Worm (Caenorhabditis elegans): ENCODE measurements around the gene Y38E10A.22.

Y38E10A.22 gene

DNA sequence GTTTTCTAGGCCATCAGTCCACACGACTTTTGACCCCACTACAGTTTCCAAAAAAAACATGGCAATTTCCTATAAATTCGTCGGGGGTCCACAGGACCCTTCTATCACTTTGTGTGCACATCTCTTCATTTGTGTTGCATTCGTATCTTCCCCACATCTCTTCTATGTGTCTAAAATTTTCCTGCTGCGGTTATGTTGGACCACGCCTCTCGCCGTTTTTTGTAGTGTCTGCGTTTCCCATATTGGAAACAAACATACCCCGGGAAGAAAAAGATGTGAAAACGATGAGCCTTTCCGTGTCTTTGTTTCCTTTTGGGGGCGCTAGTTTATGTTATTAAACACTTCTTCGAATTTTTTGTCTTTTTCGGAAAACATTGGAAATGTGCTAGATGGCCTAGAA lies 15.7 kb downstream of the Y38E10A.22 start:
- no peak for TF ChIP-seq sup-37 (GFP tag; optimal IDR thresholded peaks at IDR 0.05)
- no peak for TF ChIP-seq xbp-1 (tag; optimal IDR thresholded peaks at IDR 0.05)
- no peak for TF ChIP-seq lin-39 (tag; optimal IDR thresholded peaks at IDR 0.05)
- no peak for TF ChIP-seq egl-13 (tag; optimal IDR thresholded peaks at IDR 0.05)
- TF ChIP-seq tbx-2 (tag; optimal IDR thresholded peaks at IDR 0.05) = no peak
- TF ChIP-seq lin-14 (GFP tag; optimal IDR thresholded peaks at IDR 0.05) = peak; percentile 49

ce11 chrII:12659676-12660371 lies 17.8 kb downstream of the Y38E10A.22 start:
- no peak for TF ChIP-seq egl-27 (tag; optimal IDR thresholded peaks at IDR 0.05)
- TF ChIP-seq unc-62 (GFP tag; optimal IDR thresholded peaks at IDR 0.05) = no peak
- TF ChIP-seq lsy-2 (tag; optimal IDR thresholded peaks at IDR 0.05) = peak; percentile 31 to 46
- peak; percentile 22 for TF ChIP-seq irx-1 (tag; optimal IDR thresholded peaks at IDR 0.05)
- TF ChIP-seq vab-15 (tag; optimal IDR thresholded peaks at IDR 0.05) = no peak
- TF ChIP-seq F16B12.6 (tag; optimal IDR thresholded peaks at IDR 0.05) = no peak
- peak; percentile 24 for TF ChIP-seq swsn-7 (tag; optimal IDR thresholded peaks at IDR 0.05)
- TF ChIP-seq Y116A8C.19 (tag; optimal IDR thresholded peaks at IDR 0.05; ENCODE audit: borderline replicate concordance) = no peak
- peak; percentile 2 for TF ChIP-seq nhr-20 (tag; optimal IDR thresholded peaks at IDR 0.05)
- peak; percentile 48 for TF ChIP-seq unc-98 (GFP tag; IDR thresholded peaks at IDR 0.05)
- no peak for TF ChIP-seq ceh-82 (tag; optimal IDR thresholded peaks at IDR 0.05)
- TF ChIP-seq lin-14 (GFP tag; optimal IDR thresholded peaks at IDR 0.05) = peak; percentile 90
- no peak for TF ChIP-seq snpc-4 (tag; optimal IDR thresholded peaks at IDR 0.05)
- TF ChIP-seq egl-13 (tag; optimal IDR thresholded peaks at IDR 0.05) = no peak
- peak; percentile 52 for TF ChIP-seq nhr-19 (GFP tag; conservative IDR thresholded peaks at IDR 0.05)
- TF ChIP-seq nhr-76 (tag; optimal IDR thresholded peaks at IDR 0.05) = no peak
- TF ChIP-seq rnt-1 (tag; optimal IDR thresholded peaks at IDR 0.05) = peak; percentile 68
- TF ChIP-seq snu-23 (GFP tag; optimal IDR thresholded peaks at IDR 0.05) = peak; percentile 45
- TF ChIP-seq nhr-84 (tag; optimal IDR thresholded peaks at IDR 0.05) = no peak
- peak; percentile 12 to 38 for TF ChIP-seq efl-1 (optimal IDR thresholded peaks at IDR 0.05)
- peak in 1 of 2 experiments; percentile 22 for TF ChIP-seq efl-1 (GFP tag; optimal IDR thresholded peaks at IDR 0.05 in 1 of 2)
- TF ChIP-seq sptf-1 (tag; optimal IDR thresholded peaks at IDR 0.05) = no peak
- TF ChIP-seq fkh-8 (tag; optimal IDR thresholded peaks at IDR 0.05) = peak; percentile 16
- TF ChIP-seq alr-1 (tag; optimal IDR thresholded peaks at IDR 0.05; ENCODE audit: borderline replicate concordance) = no peak
- TF ChIP-seq mep-1 (tag; optimal IDR thresholded peaks at IDR 0.05) = peak; percentile 18
- no peak for TF ChIP-seq sox-4 (tag; optimal IDR thresholded peaks at IDR 0.05)
- no peak for TF ChIP-seq C34B4.2 (tag; optimal IDR thresholded peaks at IDR 0.05)
- no peak for TF ChIP-seq nhr-11 (tag; optimal IDR thresholded peaks at IDR 0.05)
- no peak for TF ChIP-seq ceh-8 (GFP tag; optimal IDR thresholded peaks at IDR 0.05)
- TF ChIP-seq dpl-1 (GFP tag; optimal IDR thresholded peaks at IDR 0.05) = peak in 2 of 3 experiments; percentile 13 to 29
- no peak for TF ChIP-seq mab-9 (GFP tag; IDR thresholded peaks at IDR 0.05)
- TF ChIP-seq lin-13 (GFP tag; optimal IDR thresholded peaks at IDR 0.05) = no peak
- no peak for TF ChIP-seq grh-1 (GFP tag; IDR thresholded peaks at IDR 0.05)
- TF ChIP-seq sup-37 (GFP tag; optimal IDR thresholded peaks at IDR 0.05) = no peak
- peak in 1 of 6 experiments; percentile 15 for TF ChIP-seq elt-3 (tag; optimal IDR thresholded peaks at IDR 0.05)
- TF ChIP-seq xbp-1 (tag; optimal IDR thresholded peaks at IDR 0.05) = no peak
- TF ChIP-seq zag-1 (tag; optimal IDR thresholded peaks at IDR 0.05) = no peak
- TF ChIP-seq dsc-1 (tag; optimal IDR thresholded peaks at IDR 0.05) = peak; percentile 95
- no peak for TF ChIP-seq tlp-1 (tag; optimal IDR thresholded peaks at IDR 0.05)
- TF ChIP-seq jun-1 (tag; optimal IDR thresholded peaks at IDR 0.05) = no peak
- no peak for TF ChIP-seq lin-39 (tag; optimal IDR thresholded peaks at IDR 0.05)
- no peak for TF ChIP-seq pax-3 (tag; optimal IDR thresholded peaks at IDR 0.05)
- no peak for TF ChIP-seq efl-3 (GFP tag; optimal IDR thresholded peaks at IDR 0.05)
- no peak for TF ChIP-seq nhr-237 (tag; optimal IDR thresholded peaks at IDR 0.05)
- TF ChIP-seq C04F5.9 (tag; optimal IDR thresholded peaks at IDR 0.05) = no peak
- TF ChIP-seq zip-4 (GFP tag; optimal IDR thresholded peaks at IDR 0.05) = no peak
- peak; percentile 59 for TF ChIP-seq unc-130 (tag; optimal IDR thresholded peaks at IDR 0.05)
- TF ChIP-seq nhr-90 (tag; optimal IDR thresholded peaks at IDR 0.05; ENCODE audit: poor library complexity) = no peak

All from whole organism, L1 larva.